Fruit fly (Drosophila melanogaster) Kc167 (cell line): ENCODE data around the gene CG31729.

Source experiments
- Myc ChIP-seq: fragments of >200 bp; optimal IDR thresholded peaks from 2 replicates; lab custom pipeline; 2017; ENCODE audit warnings: missing external identifiers
- insv ChIP-seq: fragments of >200 bp; optimal IDR thresholded peaks from 3 replicates; lab custom pipeline; 2018; ENCODE audit warnings: missing external identifiers

DNA sequence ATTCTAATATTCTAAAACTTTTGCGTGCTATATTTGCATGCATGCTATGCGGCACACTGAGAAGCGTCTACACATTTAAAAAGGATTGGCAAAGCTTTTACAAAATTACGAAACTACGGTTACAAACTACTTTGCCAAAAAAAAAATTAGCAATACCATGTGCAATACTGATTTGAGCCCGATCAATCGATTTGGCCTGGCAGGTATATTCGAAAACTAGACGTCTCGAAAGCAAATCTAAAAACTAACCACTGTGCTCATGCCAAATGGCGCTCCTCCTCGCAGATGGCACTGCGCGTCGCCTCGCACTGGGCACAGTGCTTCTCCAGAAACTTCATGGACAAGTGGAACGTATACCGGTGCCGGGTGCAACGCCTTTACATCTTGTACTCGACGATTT is 14.7 kb downstream of the CG31729 start, which contains the start of gene CG16825:
- TF ChIP-seq insv (lab: Kevin White, UChicago), result no peak
- TF ChIP-seq Myc (lab: Kevin White, UChicago), result no peak
